Worm (Caenorhabditis elegans): ENCODE data around the gene E02H4.4.

- no peak for TF ChIP-seq pqm-1 (tag; optimal IDR thresholded peaks at IDR 0.05)
- no peak for TF ChIP-seq dve-1 (tag; optimal IDR thresholded peaks at IDR 0.05)
- no peak for TF ChIP-seq mec-3 (tag; optimal IDR thresholded peaks at IDR 0.05; ENCODE audit: borderline replicate concordance)
- no peak for TF ChIP-seq lin-11 (tag; optimal IDR thresholded peaks at IDR 0.05)
These were observed 2.7 kb upstream of the E02H4.4 start, which contains the start of gene E02H4.5 for ce11 chrX:14255031-14255430.

All from whole organism, late embryonic.